Worm (Caenorhabditis elegans) whole organism, L2 larva: ENCODE measurements around the gene srbc-6.

Experiments
- C34F6.9 ChIP-seq: fragments of 150-350 bp; optimal IDR thresholded peaks from 2 replicates; lab custom pipeline; 2014; ENCODE audit warnings: missing biosample characterization, missing genetic modification characterization
- R02D3.7 ChIP-seq: fragments of 150-350 bp; optimal IDR thresholded peaks from 2 replicates; lab custom pipeline; 2014; ENCODE audit warnings: missing biosample characterization, missing genetic modification characterization
- ZK546.5 ChIP-seq: sonication (generic microtip); optimal IDR thresholded peaks from 2 replicates; lab custom pipeline; 2017; ENCODE audit warnings: missing biosample characterization, missing genetic modification characterization
- alr-1 ChIP-seq: fragments of 150-350 bp; optimal IDR thresholded peaks from 2 replicates; lab custom pipeline; 2014; ENCODE audit warnings: missing biosample characterization, missing genetic modification characterization
- aly-2 ChIP-seq: fragments of 150-350 bp; optimal IDR thresholded peaks from 2 replicates; lab custom pipeline; 2014; ENCODE audit warnings: missing biosample characterization, missing genetic modification characterization
- ama-1 ChIP-seq: fragments of 150-350 bp; optimal IDR thresholded peaks from 2 replicates; lab custom pipeline; 2018; ENCODE audit warnings: inconsistent platforms
- blmp-1 ChIP-seq: sonication (generic microtip); optimal IDR thresholded peaks from 2 replicates; lab custom pipeline; 2017; ENCODE audit warnings: missing genetic modification characterization, mild to moderate bottlenecking, missing compliant biosample characterization, antibody characterized with exemption, moderate library complexity; ENCODE audit not compliant: insufficient read depth
- ceh-16 ChIP-seq: fragments of 150-350 bp; optimal IDR thresholded peaks from 2 replicates; lab custom pipeline; 2014; ENCODE audit warnings: missing biosample characterization, missing genetic modification characterization
- ceh-82 ChIP-seq: fragments of 150-350 bp; optimal IDR thresholded peaks from 2 replicates; lab custom pipeline; 2014; ENCODE audit warnings: missing biosample characterization, missing genetic modification characterization
- crh-2 ChIP-seq: sonication (generic microtip); optimal IDR thresholded peaks from 2 replicates; lab custom pipeline; 2017; ENCODE audit warnings: missing biosample characterization, missing genetic modification characterization
- dmd-4 ChIP-seq: sonication (generic microtip); optimal IDR thresholded peaks from 2 replicates; lab custom pipeline; 2017; ENCODE audit warnings: missing biosample characterization, missing genetic modification characterization
- egl-27 ChIP-seq: sonication (generic microtip); optimal IDR thresholded peaks from 3 replicates; lab custom pipeline; 2017; ENCODE audit warnings: missing biosample characterization, missing genetic modification reagents, missing genetic modification characterization
- elt-1 ChIP-seq: fragments of 150-350 bp; optimal IDR thresholded peaks from 2 replicates; lab custom pipeline; 2014; ENCODE audit warnings: missing biosample characterization, missing genetic modification characterization
- elt-3 ChIP-seq: sonication (generic microtip); optimal IDR thresholded peaks from 2 replicates; lab custom pipeline; 2017; ENCODE audit warnings: missing biosample characterization, missing genetic modification characterization
- gmeb-1 ChIP-seq: fragments of 150-350 bp; optimal IDR thresholded peaks from 2 replicates; lab custom pipeline; 2014; ENCODE audit warnings: missing biosample characterization, missing genetic modification characterization
- lin-11 ChIP-seq: fragments of 150-350 bp; sonication (generic microtip); optimal IDR thresholded peaks from 2 replicates; lab custom pipeline; 2014; ENCODE audit warnings: missing biosample characterization, missing genetic modification characterization, inconsistent platforms, mixed read lengths
- lin-13 ChIP-seq: fragments of 150-350 bp; optimal IDR thresholded peaks from 2 replicates; lab custom pipeline; 2014; ENCODE audit warnings: missing biosample characterization, missing genetic modification reagents, missing genetic modification characterization
- mab-5 ChIP-seq: fragments of 150-350 bp; optimal IDR thresholded peaks from 2 replicates; lab custom pipeline; 2014; ENCODE audit warnings: missing biosample characterization, missing genetic modification characterization
- mbf-1 ChIP-seq: sonication (generic microtip); optimal IDR thresholded peaks from 2 replicates; lab custom pipeline; 2017; ENCODE audit warnings: missing biosample characterization, missing genetic modification characterization
- mdl-1 ChIP-seq, 2 experiments: fragments of 150-350 bp in 1 of 2; sonication (generic microtip) in 1 of 2; optimal IDR thresholded peaks; 2 replicates each; lab custom pipeline; 2017; ENCODE audit warnings: missing biosample characterization in 2 of 2, missing genetic modification characterization in 2 of 2
- nhr-11 ChIP-seq: fragments of 150-350 bp; optimal IDR thresholded peaks from 2 replicates; lab custom pipeline; 2014; ENCODE audit warnings: missing biosample characterization, missing genetic modification characterization
- nhr-129 ChIP-seq: fragments of 150-350 bp; optimal IDR thresholded peaks from 2 replicates; lab custom pipeline; 2014; ENCODE audit warnings: missing biosample characterization, missing genetic modification characterization
- nhr-23 ChIP-seq: fragments of 150-350 bp; optimal IDR thresholded peaks from 2 replicates; lab custom pipeline; 2014; ENCODE audit warnings: missing biosample characterization, missing genetic modification reagents, missing genetic modification characterization
- nhr-237 ChIP-seq: fragments of 150-350 bp; optimal IDR thresholded peaks from 2 replicates; lab custom pipeline; 2014; ENCODE audit warnings: missing biosample characterization, missing genetic modification characterization
- nhr-25 ChIP-seq: fragments of 150-350 bp; sonication (generic microtip); optimal IDR thresholded peaks from 3 replicates; lab custom pipeline; 2014; ENCODE audit warnings: missing biosample characterization, missing genetic modification characterization
- nhr-6 ChIP-seq: fragments of 150-350 bp; optimal IDR thresholded peaks from 2 replicates; lab custom pipeline; 2014; ENCODE audit warnings: missing biosample characterization, missing genetic modification characterization
- nhr-77 ChIP-seq: fragments of 150-350 bp; optimal IDR thresholded peaks from 2 replicates; lab custom pipeline; 2014; ENCODE audit warnings: missing biosample characterization, missing genetic modification characterization
- peb-1 ChIP-seq: fragments of 150-350 bp; optimal IDR thresholded peaks from 2 replicates; lab custom pipeline; 2014; ENCODE audit warnings: missing biosample characterization, missing genetic modification characterization
- sem-4 ChIP-seq: fragments of 150-350 bp; optimal IDR thresholded peaks from 2 replicates; lab custom pipeline; 2014; ENCODE audit warnings: missing biosample characterization, missing genetic modification reagents, missing genetic modification characterization
- sma-3 ChIP-seq: sonication (generic microtip); optimal IDR thresholded peaks from 2 replicates; lab custom pipeline; 2016; ENCODE audit warnings: missing genetic modification reagents, missing genetic modification characterization, missing compliant biosample characterization
- sma-9 ChIP-seq, 2 experiments: fragments of 150-350 bp in 1 of 2; sonication (generic microtip) in 1 of 2; optimal IDR thresholded peaks; 2 replicates each; lab custom pipeline; 2014 to 2016; ENCODE audit warnings: missing genetic modification characterization in 2 of 2, mild to moderate bottlenecking in 1 of 2, missing biosample characterization in 1 of 2, missing compliant biosample characterization in 1 of 2, missing genetic modification reagents in 1 of 2, moderate library complexity in 1 of 2
- snpc-4 ChIP-seq: fragments of 150-350 bp; optimal IDR thresholded peaks from 2 replicates; lab custom pipeline; 2014; ENCODE audit warnings: missing biosample characterization, missing genetic modification characterization
- unc-55 ChIP-seq: fragments of 150-350 bp; sonication (generic microtip); optimal IDR thresholded peaks from 3 replicates; lab custom pipeline; 2014; ENCODE audit warnings: missing biosample characterization, missing genetic modification reagents, missing genetic modification characterization
- unc-62 ChIP-seq: fragments of 150-350 bp; optimal IDR thresholded peaks from 2 replicates; lab custom pipeline; 2014; ENCODE audit warnings: missing biosample characterization, missing genetic modification reagents, missing genetic modification characterization
- zag-1 ChIP-seq: fragments of 150-350 bp; optimal IDR thresholded peaks from 2 replicates; lab custom pipeline; 2014; ENCODE audit warnings: missing biosample characterization, missing genetic modification characterization
- ztf-1 ChIP-seq: fragments of 200-800 bp; sonication (Bioruptor generic); conservative IDR thresholded peaks from 2 replicates; pipeline ENCODE4 v1.3.6; 2022; ENCODE audit warnings: missing genetic modification characterization, missing compliant biosample characterization
- ztf-11 ChIP-seq: sonication (generic microtip); optimal IDR thresholded peaks from 2 replicates; lab custom pipeline; 2017; ENCODE audit warnings: missing biosample characterization, missing genetic modification characterization
- ztf-4 ChIP-seq: fragments of 150-350 bp; optimal IDR thresholded peaks from 2 replicates; lab custom pipeline; 2014; ENCODE audit warnings: missing biosample characterization, missing genetic modification characterization

srbc-6 gene

ce11 chrV:3169838-3170237, at the start of gene srbc-6:
Gene srbc-6 (plus strand): TSS chrV:3170138.
- TF ChIP-seq sma-3 (no peak), elt-3 (no peak), ZK546.5 (no peak), nhr-11 (tag; lab: Kevin White, UChicago) (no peak), dmd-4 (no peak), lin-13 (GFP tag; lab: Kevin White, UChicago) (no peak), zag-1 (tag; lab: Kevin White, UChicago) (no peak), nhr-237 (no peak), alr-1 (tag; lab: Kevin White, UChicago) (no peak), sem-4 (no peak), mdl-1 (tag; optimal IDR thresholded peaks at IDR 0.05; lab: Kevin White, UChicago) (no peak), lin-11 (tag; lab: Kevin White, UChicago) (no peak), nhr-77 (tag; lab: Kevin White, UChicago) (no peak), nhr-129 (tag; lab: Kevin White, UChicago) (no peak), R02D3.7 (tag; lab: Kevin White, UChicago) (no peak), sma-9 (GFP tag; optimal IDR thresholded peaks at IDR 0.05; lab: Kevin White, UChicago) (no peak), sma-9 (tag; optimal IDR thresholded peaks at IDR 0.05; lab: Kevin White, UChicago) (no peak), ztf-11 (tag; lab: Kevin White, UChicago) (no peak), nhr-23 (tag; lab: Kevin White, UChicago) (no peak), blmp-1 (tag; lab: Kevin White, UChicago) (no peak)

- TF ChIP-seq snpc-4 (no peak), zag-1 (tag; lab: Kevin White, UChicago) (no peak), nhr-25 (no peak), blmp-1 (tag; lab: Kevin White, UChicago) (no peak), nhr-23 (tag; lab: Kevin White, UChicago) (no peak), ztf-11 (tag; lab: Kevin White, UChicago) (no peak), mab-5 (tag; lab: Kevin White, UChicago) (no peak), elt-1 (no peak), egl-27 (tag; lab: Kevin White, UChicago) (no peak), ztf-4 (no peak), nhr-6 (tag; lab: Kevin White, UChicago) (no peak), mbf-1 (tag; lab: Kevin White, UChicago) (no peak), peb-1 (tag; lab: Kevin White, UChicago) (no peak), ZK546.5 (no peak), gmeb-1 (no peak)
Observed at ce11 chrV:3121743-3122142, 48.2 kb upstream of the srbc-6 start, which contains the start of gene srt-56. Gene srt-56 (minus strand): TSS chrV:3121843.

ce11 chrV:3122403-3122802, 47.5 kb upstream of the srbc-6 start:
- TF ChIP-seq unc-62 (no peak), sem-4 (no peak), C34F6.9 (no peak), unc-55 (GFP tag; lab: Kevin White, UChicago) (no peak), alr-1 (tag; lab: Kevin White, UChicago) (no peak), R02D3.7 (tag; lab: Kevin White, UChicago) (no peak), zag-1 (tag; lab: Kevin White, UChicago) (no peak), nhr-77 (tag; lab: Kevin White, UChicago) (no peak), lin-13 (GFP tag; lab: Kevin White, UChicago) (no peak), ztf-1 (GFP tag; lab: Robert Waterston, UW) (no peak), aly-2 (no peak), crh-2 (tag; lab: Kevin White, UChicago) (no peak), ztf-4 (no peak), ZK546.5 (no peak), nhr-25 (no peak), ama-1 (lab: Kevin White, UChicago) (no peak), elt-3 (no peak), nhr-6 (tag; lab: Kevin White, UChicago) (no peak), mab-5 (tag; lab: Kevin White, UChicago) (no peak), ceh-82 (tag; lab: Kevin White, UChicago) (no peak)

ce11 chrV:3124912-3125311, 45.0 kb upstream of the srbc-6 start, which contains the start of gene Y73C8C.12:
Gene Y73C8C.12 (plus strand): TSS chrV:3125212.
- TF ChIP-seq ceh-16: no peak
- no peak for TF ChIP-seq elt-1
- TF ChIP-seq nhr-237: no peak
- TF ChIP-seq zag-1 (tag; lab: Kevin White, UChicago): no peak
- no peak for TF ChIP-seq R02D3.7 (tag; lab: Kevin White, UChicago)
- TF ChIP-seq blmp-1 (tag; lab: Kevin White, UChicago): no peak
- TF ChIP-seq peb-1 (tag; lab: Kevin White, UChicago): no peak
- no peak for TF ChIP-seq nhr-6 (tag; lab: Kevin White, UChicago)
- no peak for TF ChIP-seq elt-3
- no peak for TF ChIP-seq mab-5 (tag; lab: Kevin White, UChicago)
- TF ChIP-seq ceh-82 (tag; lab: Kevin White, UChicago): no peak
- no peak for TF ChIP-seq dmd-4
